Worm (Caenorhabditis elegans) whole organism, L4/young adult: ENCODE results near the gene agr-1.

Experiments
- W03F9.2 ChIP-seq: fragments of 150-350 bp; optimal IDR thresholded peaks from 2 replicates; lab custom pipeline; 2014; ENCODE audit warnings: missing biosample characterization, missing genetic modification characterization
- dao-5 ChIP-seq: sonication (generic microtip); optimal IDR thresholded peaks from 2 replicates; lab custom pipeline; 2016; ENCODE audit warnings: missing genotype, missing genetic modification characterization, moderate library complexity, missing compliant biosample characterization
- him-1 ChIP-seq: sonication (generic microtip); optimal IDR thresholded peaks from 2 replicates; lab custom pipeline; 2016; ENCODE audit warnings: missing genotype, missing genetic modification reagents, missing genetic modification characterization, missing compliant biosample characterization

Gene agr-1

ce11 chrII:6791891-6792290 is 16.9 kb upstream of the agr-1 start, which contains the start of gene T13C2.2:
Gene T13C2.2 (plus strand): TSS chrII:6792191.
- TF ChIP-seq dao-5 (tag; lab: Kevin White, UChicago): no peak
- no peak for TF ChIP-seq him-1 (tag; lab: Kevin White, UChicago)

ce11 chrII:6788672-6789298 is 13.8 kb upstream of the agr-1 start, which contains the start of gene T13C2.3:
Gene T13C2.3 (plus strand): TSS chrII:6789248.
- TF ChIP-seq dao-5 (tag; lab: Kevin White, UChicago): no peak
- no peak for TF ChIP-seq him-1 (tag; lab: Kevin White, UChicago)
- no peak for TF ChIP-seq W03F9.2 (tag; lab: Kevin White, UChicago)

- TF ChIP-seq him-1 (tag; lab: Kevin White, UChicago): no peak
- no peak for TF ChIP-seq dao-5 (tag; lab: Kevin White, UChicago)
- TF ChIP-seq W03F9.2 (tag; lab: Kevin White, UChicago): no peak
Observed at ce11 chrII:6783377-6783829, 8.4 kb upstream of the agr-1 start, which contains the start of gene gldi-2. Gene gldi-2 (plus strand): TSS chrII:6783427.

- TF ChIP-seq W03F9.2 (tag; lab: Kevin White, UChicago): peak; percentile 7
- peak; percentile 52 for TF ChIP-seq dao-5 (tag; lab: Kevin White, UChicago)
- TF ChIP-seq him-1 (tag; lab: Kevin White, UChicago): no peak
Observed at ce11 chrII:6782738-6783163, 7.8 kb upstream of the agr-1 start.

- TF ChIP-seq him-1 (tag; lab: Kevin White, UChicago) (no peak), W03F9.2 (tag; lab: Kevin White, UChicago) (no peak), dao-5 (tag; lab: Kevin White, UChicago) (no peak)
Observed at ce11 chrII:6781983-6782382, 7.0 kb upstream of the agr-1 start.

ce11 chrII:6781231-6781630 is 6.3 kb upstream of the agr-1 start:
- TF ChIP-seq dao-5 (tag; lab: Kevin White, UChicago) (no peak), him-1 (tag; lab: Kevin White, UChicago) (no peak), W03F9.2 (tag; lab: Kevin White, UChicago) (no peak)

- TF ChIP-seq him-1 (tag; lab: Kevin White, UChicago) (no peak), W03F9.2 (tag; lab: Kevin White, UChicago) (no peak), dao-5 (tag; lab: Kevin White, UChicago) (no peak)
Observed at ce11 chrII:6779104-6779503, 4.1 kb upstream of the agr-1 start, which contains the start of gene T13C2.7. Gene T13C2.7 (plus strand): TSS chrII:6779404.

- TF ChIP-seq him-1 (tag; lab: Kevin White, UChicago) (peak; percentile 33), dao-5 (tag; lab: Kevin White, UChicago) (no peak), W03F9.2 (tag; lab: Kevin White, UChicago) (peak; percentile 75)
Observed at ce11 chrII:6776418-6777034, 1.6 kb upstream of the agr-1 start, which contains the start of gene ssup-72. Gene ssup-72 (plus strand): TSS chrII:6776598.

- no peak for TF ChIP-seq W03F9.2 (tag; lab: Kevin White, UChicago)
- TF ChIP-seq him-1 (tag; lab: Kevin White, UChicago): no peak
- TF ChIP-seq dao-5 (tag; lab: Kevin White, UChicago): no peak
Observed at ce11 chrII:6772482-6772881, 2.5 kb downstream of the agr-1 start.

ce11 chrII:6770030-6770429 is 4.9 kb downstream of the agr-1 start:
- TF ChIP-seq W03F9.2 (tag; lab: Kevin White, UChicago) (no peak), him-1 (tag; lab: Kevin White, UChicago) (no peak), dao-5 (tag; lab: Kevin White, UChicago) (no peak)

ce11 chrII:6768014-6768413 is 7.0 kb downstream of the agr-1 start, which contains the start of gene F41G3.18:
Gene F41G3.18 (plus strand): TSS chrII:6768314.
- TF ChIP-seq him-1 (tag; lab: Kevin White, UChicago): no peak
- no peak for TF ChIP-seq dao-5 (tag; lab: Kevin White, UChicago)
- TF ChIP-seq W03F9.2 (tag; lab: Kevin White, UChicago): no peak

- TF ChIP-seq dao-5 (tag; lab: Kevin White, UChicago) (no peak), W03F9.2 (tag; lab: Kevin White, UChicago) (no peak), him-1 (tag; lab: Kevin White, UChicago) (no peak)
Observed at ce11 chrII:6764734-6765133, 10.2 kb downstream of the agr-1 start, which contains the start of gene nlp-50. Gene nlp-50 (plus strand): TSS chrII:6765034.

- no peak for TF ChIP-seq him-1 (tag; lab: Kevin White, UChicago)
- no peak for TF ChIP-seq W03F9.2 (tag; lab: Kevin White, UChicago)
- no peak for TF ChIP-seq dao-5 (tag; lab: Kevin White, UChicago)
Observed at ce11 chrII:6756232-6756631, 18.7 kb downstream of the agr-1 start, which contains the start of gene F41G3.3. Gene F41G3.3 (plus strand): TSS chrII:6756532.
